Fruit fly (Drosophila melanogaster) whole organism, embryonic: ENCODE measurements around the gene CG15498.
A peak's percentile ranks its signal among the peaks of the same experiment; 100 is the strongest.

Source experiments
- Adf1 ChIP-seq: fragments of 200-800 bp; sonication (Bioruptor generic); IDR thresholded peaks from 2 replicates; pipeline ENCODE4 v1.3.6; 2022; ENCODE audit warnings: missing biosample characterization, missing genetic modification characterization
- Aef1 ChIP-seq: fragments of 200-800 bp; sonication (Bioruptor generic); IDR thresholded peaks from 3 replicates; pipeline ENCODE4 v1.3.6; 2022; ENCODE audit warnings: missing biosample characterization, missing genetic modification characterization
- Atf6 ChIP-seq: fragments of 200-800 bp; sonication (Bioruptor generic); IDR thresholded peaks from 2 replicates; pipeline ENCODE4 v1.3.6; 2022; ENCODE audit warnings: missing biosample characterization, missing genetic modification characterization
- Awh ChIP-seq: fragments of 200-800 bp; sonication (Bioruptor generic); IDR thresholded peaks from 2 replicates; pipeline ENCODE4, ENCODE4 v1.3.6; 2022; ENCODE audit warnings: missing biosample characterization, missing genetic modification characterization
- Bteb2 ChIP-seq: fragments of 200-800 bp; sonication (Bioruptor generic); optimal IDR thresholded peaks from 2 replicates; lab custom pipeline; 2016; ENCODE audit warnings: missing biosample characterization, missing genetic modification characterization
- CG10321 ChIP-seq: fragments of 200-800 bp; sonication (Bioruptor generic); IDR thresholded peaks from 2 replicates; pipeline ENCODE4 v1.3.6; 2022; ENCODE audit warnings: missing biosample characterization, missing genetic modification characterization
- CG10654 ChIP-seq: fragments of 200-800 bp; sonication (Bioruptor generic); optimal IDR thresholded peaks from 2 replicates; lab custom pipeline; 2016; ENCODE audit warnings: missing biosample characterization, missing genetic modification characterization
- CG11695 ChIP-seq: fragments of 200-800 bp; sonication (Bioruptor generic); IDR thresholded peaks from 3 replicates; pipeline ENCODE4 v1.3.6; 2022; ENCODE audit warnings: missing biosample characterization, missing genetic modification characterization
- CG12236 ChIP-seq: fragments of 200-800 bp; sonication (Bioruptor generic); optimal IDR thresholded peaks from 2 replicates; lab custom pipeline; 2016; ENCODE audit warnings: missing biosample characterization, missing genetic modification characterization
- CG13894 ChIP-seq: fragments of 200-800 bp; sonication (Bioruptor generic); optimal IDR thresholded peaks from 3 replicates; lab custom pipeline; 2018; ENCODE audit warnings: missing biosample characterization, mild to moderate bottlenecking, missing genetic modification characterization, moderate library complexity
- CG14441 ChIP-seq: fragments of 200-800 bp; sonication (Bioruptor generic); IDR thresholded peaks from 2 replicates; pipeline ENCODE4 v1.3.6; 2022; ENCODE audit warnings: missing biosample characterization, missing genetic modification characterization
- CG16813 ChIP-seq: fragments of 200-800 bp; sonication (Bioruptor generic); IDR thresholded peaks from 3 replicates; pipeline ENCODE4 v1.3.6; 2022; ENCODE audit warnings: missing biosample characterization, missing genetic modification characterization; ENCODE audit not compliant: partially characterized antibody
- CG16815 ChIP-seq: fragments of 200-800 bp; sonication (Bioruptor generic); optimal IDR thresholded peaks from 3 replicates; lab custom pipeline; 2017; ENCODE audit warnings: missing biosample characterization, mild to moderate bottlenecking, missing genetic modification characterization
- CG17385 ChIP-seq: fragments of 200-800 bp; sonication (Bioruptor generic); optimal IDR thresholded peaks from 3 replicates; lab custom pipeline; 2018; ENCODE audit warnings: missing biosample characterization, mild to moderate bottlenecking, missing genetic modification characterization
- CG17912 ChIP-seq: fragments of 200-800 bp; sonication (Bioruptor generic); optimal IDR thresholded peaks from 2 replicates; lab custom pipeline; 2018; ENCODE audit warnings: missing biosample characterization, mild to moderate bottlenecking, missing genetic modification characterization
- CG2199 ChIP-seq: fragments of 200-800 bp; sonication (Bioruptor generic); IDR thresholded peaks from 3 replicates; pipeline ENCODE4 v1.3.6; 2022; ENCODE audit warnings: missing biosample characterization, missing genetic modification characterization
- CG30403 ChIP-seq: fragments of 200-800 bp; sonication (Bioruptor generic); optimal IDR thresholded peaks from 3 replicates; lab custom pipeline; 2016; ENCODE audit warnings: missing biosample characterization, missing genetic modification characterization
- CG34422 ChIP-seq: fragments of 200-800 bp; sonication (Bioruptor generic); IDR thresholded peaks from 3 replicates; pipeline ENCODE4 v1.3.6; 2022; ENCODE audit warnings: missing biosample characterization, missing genetic modification characterization
- CG3838 ChIP-seq: fragments of 200-800 bp; sonication (Bioruptor generic); optimal IDR thresholded peaks from 3 replicates; lab custom pipeline; 2016; ENCODE audit warnings: missing biosample characterization, missing genetic modification characterization
- CG3847 ChIP-seq: fragments of 200-800 bp; sonication (Bioruptor generic); IDR thresholded peaks from 2 replicates; pipeline ENCODE4 v1.3.6; 2022; ENCODE audit warnings: missing biosample characterization, missing genetic modification characterization
- CG4404 ChIP-seq: fragments of 200-800 bp; sonication (Bioruptor generic); IDR thresholded peaks from 2 replicates; pipeline ENCODE4 v1.3.6; 2022; ENCODE audit warnings: missing biosample characterization, missing genetic modification characterization
- CG4424 ChIP-seq: fragments of 200-800 bp; sonication (Bioruptor generic); optimal IDR thresholded peaks from 3 replicates; lab custom pipeline; 2016; ENCODE audit warnings: missing biosample characterization, missing genetic modification characterization
- CG6654 ChIP-seq: fragments of 200-800 bp; sonication (Bioruptor generic); optimal IDR thresholded peaks from 2 replicates; lab custom pipeline; 2017; ENCODE audit warnings: missing biosample characterization, mild to moderate bottlenecking, missing genetic modification characterization
- CG6765 ChIP-seq: fragments of 200-800 bp; sonication (Bioruptor generic); optimal IDR thresholded peaks from 3 replicates; lab custom pipeline; 2017; ENCODE audit warnings: missing biosample characterization, mild to moderate bottlenecking, missing genetic modification characterization
- CG7987 ChIP-seq: fragments of 200-800 bp; sonication (Bioruptor generic); optimal IDR thresholded peaks from 2 replicates; lab custom pipeline; 2018; ENCODE audit warnings: missing biosample characterization, mild to moderate bottlenecking, missing genetic modification characterization, moderate library complexity
- CG8089 ChIP-seq: fragments of 200-800 bp; sonication (Bioruptor generic); optimal IDR thresholded peaks from 3 replicates; lab custom pipeline; 2016; ENCODE audit warnings: missing biosample characterization, missing genetic modification characterization
- CG8478 ChIP-seq: fragments of >200 bp; optimal IDR thresholded peaks from 2 replicates; lab custom pipeline; 2018
- CG9932 ChIP-seq: fragments of 200-800 bp; sonication (Bioruptor generic); IDR thresholded peaks from 2 replicates; pipeline ENCODE4 v1.3.6; 2022; ENCODE audit warnings: missing biosample characterization, missing genetic modification characterization
- Deaf1 ChIP-seq: fragments of 200-800 bp; optimal IDR thresholded peaks from 3 replicates; lab custom pipeline; 2019; ENCODE audit warnings: missing biosample characterization, mild to moderate bottlenecking, missing genetic modification characterization, moderate library complexity
- Dfd ChIP-seq, 2 experiments: fragments of >200 bp; optimal IDR thresholded peaks; 2 replicates each; lab custom pipeline; 2017; ENCODE audit warnings: missing biosample characterization in 2 of 2, missing genetic modification characterization in 2 of 2
- Dip3 ChIP-seq: fragments of 200-800 bp; sonication (Bioruptor generic); optimal IDR thresholded peaks from 3 replicates; lab custom pipeline; 2016; ENCODE audit warnings: missing biosample characterization, missing genetic modification characterization
- Elba2 ChIP-seq: fragments of 200-800 bp; sonication (Bioruptor generic); optimal IDR thresholded peaks from 3 replicates; lab custom pipeline; 2016; ENCODE audit warnings: missing biosample characterization, missing genetic modification characterization
- H15 ChIP-seq: fragments of 200-800 bp; sonication (Bioruptor generic); IDR thresholded peaks from 3 replicates; pipeline ENCODE4 v1.3.6; 2022; ENCODE audit warnings: missing biosample characterization, missing genetic modification characterization
- Hmr ChIP-seq: fragments of 200-800 bp; sonication (Bioruptor generic); optimal IDR thresholded peaks from 3 replicates; lab custom pipeline; 2017; ENCODE audit warnings: mild to moderate bottlenecking, missing biosample characterization, missing genetic modification reagents, missing genetic modification characterization
- Mad ChIP-seq: fragments of 200-800 bp; sonication (Bioruptor generic); optimal IDR thresholded peaks from 2 replicates; lab custom pipeline; 2016; ENCODE audit warnings: missing biosample characterization, missing genetic modification characterization
- Mes4 ChIP-seq: fragments of 200-800 bp; sonication (Bioruptor generic); optimal IDR thresholded peaks from 2 replicates; lab custom pipeline; 2016; ENCODE audit warnings: missing biosample characterization, missing genetic modification characterization
- Neu2 ChIP-seq: fragments of 200-800 bp; sonication (Bioruptor generic); optimal IDR thresholded peaks from 3 replicates; lab custom pipeline; 2016; ENCODE audit warnings: missing biosample characterization, missing genetic modification characterization, borderline replicate concordance
- Nf-YA ChIP-seq: fragments of 200-800 bp; sonication (Bioruptor generic); IDR thresholded peaks from 2 replicates; pipeline ENCODE4 v1.3.6; 2022; ENCODE audit warnings: missing biosample characterization, missing genetic modification characterization
- br ChIP-seq: fragments of >200 bp; optimal IDR thresholded peaks from 2 replicates; lab custom pipeline; 2017
- croc ChIP-seq: fragments of 200-800 bp; sonication (Bioruptor generic); conservative IDR thresholded peaks from 3 replicates; pipeline ENCODE4 v1.3.6; 2022; ENCODE audit warnings: missing biosample characterization, missing genetic modification characterization
- eve ChIP-seq, 2 experiments: fragments of >200 bp; optimal IDR thresholded peaks; 2 replicates each; lab custom pipeline; 2017; ENCODE audit warnings: missing biosample characterization in 2 of 2, missing genetic modification characterization in 2 of 2
- fd96Cb ChIP-seq: fragments of 200-800 bp; sonication (Bioruptor generic); optimal IDR thresholded peaks from 2 replicates; lab custom pipeline; 2018; ENCODE audit warnings: missing biosample characterization, mild to moderate bottlenecking, missing genetic modification characterization, moderate library complexity
- gcm2 ChIP-seq: fragments of 200-800 bp; sonication (Bioruptor generic); optimal IDR thresholded peaks from 2 replicates; lab custom pipeline; 2016; ENCODE audit warnings: missing biosample characterization, missing genetic modification characterization
- h ChIP-seq: fragments of >200 bp; optimal IDR thresholded peaks from 2 replicates; lab custom pipeline; 2017
- hbn ChIP-seq: fragments of 200-800 bp; sonication (Bioruptor generic); IDR thresholded peaks from 2 replicates; pipeline ENCODE4 v1.3.6; 2022; ENCODE audit warnings: missing biosample characterization, missing genetic modification characterization; ENCODE audit not compliant: partially characterized antibody
- insv ChIP-seq, 2 experiments: fragments of 200-800 bp; sonication (Bioruptor generic); optimal IDR thresholded peaks; 3 replicates each; lab custom pipeline; 2016 to 2018; ENCODE audit warnings: missing biosample characterization in 2 of 2, missing genetic modification characterization in 2 of 2
- mirr ChIP-seq: fragments of 200-800 bp; sonication (Bioruptor generic); optimal IDR thresholded peaks from 3 replicates; lab custom pipeline; 2018; ENCODE audit warnings: missing biosample characterization, mild to moderate bottlenecking, missing genetic modification characterization
- odd ChIP-seq: fragments of 200-800 bp; sonication (Bioruptor generic); optimal IDR thresholded peaks from 2 replicates; lab custom pipeline; 2017; ENCODE audit warnings: missing biosample characterization, mild to moderate bottlenecking, missing genetic modification characterization
- onecut ChIP-seq: fragments of 200-800 bp; sonication (Bioruptor generic); IDR thresholded peaks from 2 replicates; pipeline ENCODE4 v1.3.6; 2022; ENCODE audit warnings: missing biosample characterization, missing genetic modification characterization
- pros ChIP-seq: fragments of 200-800 bp; sonication (Bioruptor generic); optimal IDR thresholded peaks from 3 replicates; lab custom pipeline; 2019; ENCODE audit warnings: missing biosample characterization, mild to moderate bottlenecking, missing genetic modification characterization, moderate library complexity
- tx ChIP-seq: fragments of 200-800 bp; sonication (Bioruptor generic); optimal IDR thresholded peaks from 2 replicates; lab custom pipeline; 2016; ENCODE audit warnings: missing biosample characterization, missing genetic modification characterization
- vfl ChIP-seq: fragments of 200-800 bp; sonication (Bioruptor generic); optimal IDR thresholded peaks from 2 replicates; lab custom pipeline; 2016; ENCODE audit warnings: missing biosample characterization, missing genetic modification characterization

CG15498 gene

dm6 chr3R:21590677-21591369, 21.9 kb upstream of the CG15498 start (continued):
- TF ChIP-seq CG2199 (GFP tag; lab: Robert Waterston, UW), result peak; percentile 42; the same call in 1 of the 3 replicates
- TF ChIP-seq CG7987, result peak; percentile 97
- peak; percentile 76 for TF ChIP-seq CG10321 (GFP tag; lab: Robert Waterston, UW)
- TF ChIP-seq fd96Cb, result peak; percentile 91
- peak; percentile 75 for TF ChIP-seq CG3847 (GFP tag; lab: Robert Waterston, UW)
- TF ChIP-seq mirr (GFP tag; lab: Kevin White, UChicago), result peak; percentile 85
- TF ChIP-seq CG9932 (GFP tag; lab: Robert Waterston, UW), result peak; percentile 80
- no peak for TF ChIP-seq CG16813 (GFP tag; lab: Robert Waterston, UW)
- peak; percentile 92 for TF ChIP-seq H15 (GFP tag; lab: Robert Waterston, UW)
- no peak for TF ChIP-seq Elba2
- peak; percentile 97 for TF ChIP-seq Mes4 (GFP tag; lab: Kevin White, UChicago)
- no peak for TF ChIP-seq br (lab: Kevin White, UChicago)
- peak; percentile 77 for TF ChIP-seq croc (GFP tag; lab: Robert Waterston, UW)
- peak; percentile 98 for TF ChIP-seq CG8089 (GFP tag; lab: Kevin White, UChicago)
- peak; percentile 66; the same call in 1 of the 2 replicates for TF ChIP-seq Adf1 (GFP tag; lab: Robert Waterston, UW)
- no peak for TF ChIP-seq h (lab: Kevin White, UChicago)
- TF ChIP-seq CG34422 (GFP tag; lab: Robert Waterston, UW), result peak; percentile 89
- TF ChIP-seq CG13894, result peak; percentile 86
- peak; percentile 90 for TF ChIP-seq tx (GFP tag; lab: Kevin White, UChicago)
- TF ChIP-seq Deaf1, result peak; percentile 13
- TF ChIP-seq Nf-YA (GFP tag; lab: Robert Waterston, UW), result peak; percentile 92
- no peak for TF ChIP-seq hbn (GFP tag; lab: Robert Waterston, UW)
- peak; percentile 85 for TF ChIP-seq Dip3 (GFP tag; lab: Kevin White, UChicago)
- peak; percentile 55 for TF ChIP-seq Neu2 (GFP tag; lab: Kevin White, UChicago)
- TF ChIP-seq CG14441 (GFP tag; lab: Robert Waterston, UW), result peak; percentile 85
- peak; percentile 85 for TF ChIP-seq CG30403 (GFP tag; lab: Kevin White, UChicago)
- TF ChIP-seq CG11695, result peak; percentile 91
- TF ChIP-seq pros (GFP tag; lab: Kevin White, UChicago), result peak; percentile 3
- peak; percentile 85 for TF ChIP-seq gcm2 (GFP tag; lab: Kevin White, UChicago)
- TF ChIP-seq onecut (GFP tag; lab: Robert Waterston, UW), result peak; percentile 93
- peak; percentile 95 for TF ChIP-seq Mad (GFP tag; lab: Kevin White, UChicago)
- peak; percentile 98 for TF ChIP-seq CG12236 (GFP tag; lab: Kevin White, UChicago)
- peak; percentile 96 for TF ChIP-seq CG10654 (GFP tag; lab: Kevin White, UChicago)
- TF ChIP-seq CG8478, result no peak
- peak; percentile 92 for TF ChIP-seq Atf6
- peak; percentile 92 for TF ChIP-seq odd (GFP tag; lab: Kevin White, UChicago)
- TF ChIP-seq Bteb2 (GFP tag; lab: Kevin White, UChicago), result peak; percentile 79
- TF ChIP-seq CG3838 (GFP tag; lab: Kevin White, UChicago), result peak; percentile 93
- TF ChIP-seq eve (GFP tag; optimal IDR thresholded peaks at IDR 0.05; lab: Kevin White, UChicago), result peak in 1 of 2 experiments; percentile 97
- TF ChIP-seq CG16815 (GFP tag; lab: Kevin White, UChicago), result peak; percentile 82
- TF ChIP-seq CG17385 (GFP tag; lab: Kevin White, UChicago), result peak; percentile 84
- peak; percentile 99 for TF ChIP-seq Awh
- peak; percentile 32 to 82 for TF ChIP-seq insv (GFP tag; optimal IDR thresholded peaks at IDR 0.05; lab: Kevin White, UChicago)
- TF ChIP-seq Hmr (GFP tag; lab: Kevin White, UChicago), result peak; percentile 93
- TF ChIP-seq CG6654, result peak; percentile 77
- TF ChIP-seq Aef1 (GFP tag; lab: Robert Waterston, UW), result peak; percentile 47; the same call in 2 of the 3 replicates
- peak; percentile 90 for TF ChIP-seq CG4424 (GFP tag; lab: Kevin White, UChicago)
- peak; percentile 84 for TF ChIP-seq CG6765 (GFP tag; lab: Kevin White, UChicago)
- TF ChIP-seq CG4404 (GFP tag; lab: Robert Waterston, UW), result peak; percentile 87
- peak; percentile 94 for TF ChIP-seq CG17912
- peak; percentile 61 for TF ChIP-seq vfl (GFP tag; lab: Kevin White, UChicago)
- TF ChIP-seq Dfd (GFP tag; optimal IDR thresholded peaks at IDR 0.05; lab: Kevin White, UChicago), result no peak
